Fruit fly (Drosophila melanogaster): ENCODE data around the gene cact.

Gene cact

dm6 chr2L:16326892-16327291, 885 bp upstream of the cact start, which contains the start of gene CG4278:
CG4278 (plus strand) TSS chr2L:16327069.
- no peak for TF ChIP-seq lola (GFP tag; optimal IDR thresholded peaks at IDR 0.05)
- peak; percentile 29 for TF ChIP-seq CG14710 (tag; optimal IDR thresholded peaks at IDR 0.05)
- TF ChIP-seq CG5180 (GFP tag; optimal IDR thresholded peaks at IDR 0.05) = no peak
- no peak for TF ChIP-seq Tbp (GFP tag; optimal IDR thresholded peaks at IDR 0.05)
- no peak for TF ChIP-seq shn (GFP tag; optimal IDR thresholded peaks at IDR 0.05)
- no peak for TF ChIP-seq bbx (GFP tag; IDR thresholded peaks at IDR 0.05; ENCODE audit: partially characterized antibody)
- TF ChIP-seq D (optimal IDR thresholded peaks at IDR 0.05) = no peak
- TF ChIP-seq D (GFP tag; optimal IDR thresholded peaks at IDR 0.05) = no peak
- TF ChIP-seq nmo (GFP tag; optimal IDR thresholded peaks at IDR 0.05) = no peak
- no peak for TF ChIP-seq Nf-YB (GFP tag; optimal IDR thresholded peaks at IDR 0.05)
- TF ChIP-seq Max (GFP tag; optimal IDR thresholded peaks at IDR 0.05) = no peak
- TF ChIP-seq CG8290 (GFP tag; optimal IDR thresholded peaks at IDR 0.05) = no peak
- TF ChIP-seq CG8290 (tag; optimal IDR thresholded peaks at IDR 0.05) = no peak
- peak; percentile 24 to 90 for TF ChIP-seq crp (GFP tag; optimal IDR thresholded peaks at IDR 0.05)
- TF ChIP-seq stwl (tag; optimal IDR thresholded peaks at IDR 0.05) = peak; percentile 45
- TF ChIP-seq Atf6 (GFP tag; IDR thresholded peaks at IDR 0.05) = no peak
- TF ChIP-seq Six4 (GFP tag; optimal IDR thresholded peaks at IDR 0.05) = no peak
- TF ChIP-seq klu (GFP tag; IDR thresholded peaks at IDR 0.05) = no peak
- no peak for TF ChIP-seq Scr (GFP tag; IDR thresholded peaks at IDR 0.05; ENCODE audit: partially characterized antibody)
- TF ChIP-seq CG7745 (tag; optimal IDR thresholded peaks at IDR 0.05) = no peak
- no peak for TF ChIP-seq bigmax (GFP tag; optimal IDR thresholded peaks at IDR 0.05)
- no peak for TF ChIP-seq Dfd (GFP tag; optimal IDR thresholded peaks at IDR 0.05)
- TF ChIP-seq dati (GFP tag; IDR thresholded peaks at IDR 0.05) = no peak
- no peak for TF ChIP-seq CG6654 (GFP tag; optimal IDR thresholded peaks at IDR 0.05)
- peak; percentile 81 for TF ChIP-seq MBD-R2 (GFP tag; IDR thresholded peaks at IDR 0.05)
- TF ChIP-seq CG13424 (tag; optimal IDR thresholded peaks at IDR 0.05) = no peak
- TF ChIP-seq CG5245 (GFP tag; optimal IDR thresholded peaks at IDR 0.05) = no peak
- TF ChIP-seq MESR4 (GFP tag; optimal IDR thresholded peaks at IDR 0.05) = peak; percentile 25
- TF ChIP-seq tin (GFP tag; optimal IDR thresholded peaks at IDR 0.05) = no peak
- TF ChIP-seq D19A (tag; optimal IDR thresholded peaks at IDR 0.05) = no peak
- TF ChIP-seq lbe (GFP tag; optimal IDR thresholded peaks at IDR 0.05) = no peak
- TF ChIP-seq Elba2 (GFP tag; optimal IDR thresholded peaks at IDR 0.05) = peak; percentile 95
- TF ChIP-seq CG16863 (GFP tag; optimal IDR thresholded peaks at IDR 0.05) = no peak
- no peak for TF ChIP-seq Myb (GFP tag; optimal IDR thresholded peaks at IDR 0.05)
- TF ChIP-seq CG15479 (GFP tag; optimal IDR thresholded peaks at IDR 0.05) = peak; percentile 51
- TF ChIP-seq Meics (GFP tag; optimal IDR thresholded peaks at IDR 0.05) = no peak
- no peak for TF ChIP-seq scrt (GFP tag; optimal IDR thresholded peaks at IDR 0.05)
- no peak for TF ChIP-seq CG34376 (GFP tag; optimal IDR thresholded peaks at IDR 0.05)
- TF ChIP-seq CG11093 (GFP tag; IDR thresholded peaks at IDR 0.05) = no peak
- TF ChIP-seq Dip2 (GFP tag; IDR thresholded peaks at IDR 0.05) = no peak
- TF ChIP-seq B-H1 (GFP tag; IDR thresholded peaks at IDR 0.05) = no peak
- TF ChIP-seq Dp (GFP tag; optimal IDR thresholded peaks at IDR 0.05) = peak; percentile 87
- TF ChIP-seq Rx (GFP tag; IDR thresholded peaks at IDR 0.05) = no peak
- no peak for TF ChIP-seq lilli (GFP tag; optimal IDR thresholded peaks at IDR 0.05)
- TF ChIP-seq CG9215 (GFP tag; IDR thresholded peaks at IDR 0.05) = no peak
- no peak for TF ChIP-seq Xbp1 (GFP tag; optimal IDR thresholded peaks at IDR 0.05)
- no peak for TF ChIP-seq p53 (GFP tag; optimal IDR thresholded peaks at IDR 0.05)
- no peak for TF ChIP-seq CG8924 (tag; optimal IDR thresholded peaks at IDR 0.05)
- no peak for TF ChIP-seq jigr1 (GFP tag; IDR thresholded peaks at IDR 0.05)
- TF ChIP-seq trem (tag; optimal IDR thresholded peaks at IDR 0.05) = peak; percentile 99
- TF ChIP-seq crol (GFP tag; IDR thresholded peaks at IDR 0.05) = no peak
- no peak for TF ChIP-seq BtbVII (GFP tag; optimal IDR thresholded peaks at IDR 0.05)

Measured in whole organism, embryonic.